Fruit fly (Drosophila melanogaster) whole organism, prepupa: ENCODE results near the gene CG3355.
A peak's percentile ranks its signal among the peaks of the same experiment; 100 is the strongest.

Experiments used
- CG11762 ChIP-seq: fragments of 200-800 bp; sonication (Bioruptor generic); optimal IDR thresholded peaks from 3 replicates; lab custom pipeline; 2016; ENCODE audit warnings: missing biosample characterization, missing genetic modification characterization; ENCODE audit not compliant: insufficient read depth
- CG1621 ChIP-seq: fragments of 200-800 bp; sonication (Bioruptor generic); optimal IDR thresholded peaks from 3 replicates; lab custom pipeline; 2018; ENCODE audit warnings: missing biosample characterization, mild to moderate bottlenecking, missing genetic modification characterization
- CG16779 ChIP-seq: fragments of 200-800 bp; sonication (Bioruptor generic); optimal IDR thresholded peaks from 3 replicates; lab custom pipeline; 2017; ENCODE audit warnings: missing biosample characterization, mild to moderate bottlenecking, missing genetic modification characterization
- CG3032 ChIP-seq: fragments of 200-800 bp; optimal IDR thresholded peaks from 2 replicates; lab custom pipeline; 2019; ENCODE audit warnings: missing biosample characterization, mild to moderate bottlenecking, missing genetic modification characterization, moderate library complexity
- CG3919 ChIP-seq: fragments of 200-800 bp; sonication (Bioruptor generic); optimal IDR thresholded peaks from 3 replicates; lab custom pipeline; 2016; ENCODE audit warnings: missing biosample characterization, missing genetic modification characterization
- CG8632 ChIP-seq: fragments of 200-800 bp; sonication (Bioruptor generic); optimal IDR thresholded peaks from 3 replicates; lab custom pipeline; 2016; ENCODE audit warnings: missing biosample characterization, missing genetic modification characterization
- Eip75B ChIP-seq: fragments of 200-800 bp; sonication (Bioruptor generic); optimal IDR thresholded peaks from 3 replicates; lab custom pipeline; 2016; ENCODE audit warnings: missing biosample characterization, missing genetic modification characterization
- Eip78C ChIP-seq: fragments of 200-800 bp; sonication (Bioruptor generic); peaks from one replicate; lab custom pipeline; 2016; ENCODE audit warnings: missing biosample characterization, missing genetic modification characterization
- Ets21C ChIP-seq: fragments of 200-800 bp; sonication (Bioruptor generic); optimal IDR thresholded peaks from 3 replicates; lab custom pipeline; 2016; ENCODE audit warnings: missing biosample characterization, missing genetic modification characterization
- Ets96B ChIP-seq: fragments of 200-800 bp; optimal IDR thresholded peaks from 2 replicates; lab custom pipeline; 2019; ENCODE audit warnings: missing biosample characterization, mild to moderate bottlenecking, missing genetic modification characterization, moderate library complexity
- Sox14 ChIP-seq: fragments of 200-800 bp; sonication (Bioruptor generic); optimal IDR thresholded peaks from 3 replicates; lab custom pipeline; 2016; ENCODE audit warnings: missing biosample characterization, missing genetic modification characterization
- acj6 ChIP-seq: fragments of 200-800 bp; sonication (Bioruptor generic); optimal IDR thresholded peaks from 3 replicates; lab custom pipeline; 2016; ENCODE audit warnings: missing biosample characterization, missing genetic modification characterization
- ss ChIP-seq, 2 experiments: fragments of 200-800 bp; sonication (Bioruptor generic); optimal IDR thresholded peaks; 2 replicates in 1 of 2; 3 replicates in 1 of 2; lab custom pipeline; 2017 to 2018; ENCODE audit warnings: mild to moderate bottlenecking in 2 of 2, missing biosample characterization in 2 of 2, missing genetic modification characterization in 2 of 2, moderate library complexity in 1 of 2

DNA sequence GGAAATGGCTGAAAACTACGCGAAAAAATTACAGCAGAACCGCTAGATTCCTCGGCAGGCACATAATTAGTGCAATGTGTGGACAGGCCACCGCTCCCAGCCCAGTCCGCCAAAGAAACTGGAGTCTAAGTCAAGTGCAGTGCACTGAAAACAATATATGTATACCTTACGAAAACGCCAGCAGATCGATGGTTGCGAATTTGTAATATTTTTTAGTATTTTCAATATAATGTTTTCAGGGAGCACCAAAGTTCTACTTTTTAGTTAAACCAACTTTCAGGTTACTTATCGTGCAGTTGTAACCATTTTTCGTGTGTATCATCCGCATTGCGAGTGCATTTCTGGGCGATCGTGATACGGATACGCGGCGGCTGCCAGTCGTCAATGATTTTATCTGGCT lies 29.3 kb upstream of the CG3355 start:
- TF ChIP-seq Eip78C (GFP tag; lab: Kevin White, UChicago), result peak; percentile 32
- no peak for TF ChIP-seq Ets21C (GFP tag; lab: Kevin White, UChicago)
- no peak for TF ChIP-seq CG3919 (GFP tag; lab: Kevin White, UChicago)
- no peak for TF ChIP-seq CG1621 (tag; lab: Kevin White, UChicago)
- no peak for TF ChIP-seq acj6 (GFP tag; lab: Kevin White, UChicago)
- no peak for TF ChIP-seq CG11762 (GFP tag; lab: Kevin White, UChicago)
- TF ChIP-seq CG16779 (tag; lab: Kevin White, UChicago), result no peak
- TF ChIP-seq CG8632, result no peak
- no peak for TF ChIP-seq Eip75B
- no peak for TF ChIP-seq ss (GFP tag; optimal IDR thresholded peaks at IDR 0.05; lab: Kevin White, UChicago)
- no peak for TF ChIP-seq CG3032 (tag; lab: Kevin White, UChicago)
- no peak for TF ChIP-seq Ets96B (tag; lab: Kevin White, UChicago)
- TF ChIP-seq Sox14, result peak; percentile 33
